Fruit fly (Drosophila melanogaster): ENCODE data around the gene hgo.

dm6 chr2L:11091111-11091510, 45.1 kb upstream of the hgo start, which contains the start of gene Wdr59:
- TF ChIP-seq EcR (GFP tag; optimal IDR thresholded peaks at IDR 0.05) (no peak), Dll (optimal IDR thresholded peaks at IDR 0.05) (no peak)
